Worm (Caenorhabditis elegans): ENCODE results near the gene C44B12.9.

ce11 chrIV:1058504-1058903, 45.9 kb downstream of the C44B12.9 start:
- TF ChIP-seq unc-62 (GFP tag; optimal IDR thresholded peaks at IDR 0.05) (no peak), snpc-4 (tag; optimal IDR thresholded peaks at IDR 0.05) (no peak), nhr-25 (tag; optimal IDR thresholded peaks at IDR 0.05) (no peak)
